Worm (Caenorhabditis elegans) whole organism, L3 larva: Measurements from ENCODE around the gene ZK669.3.

Source experiments
- ZK546.5 ChIP-seq: sonication (generic microtip); optimal IDR thresholded peaks from 2 replicates; lab custom pipeline; 2017; ENCODE audit warnings: missing biosample characterization, missing genetic modification characterization
- ama-1 ChIP-seq: fragments of 150-350 bp; optimal IDR thresholded peaks from 2 replicates; lab custom pipeline; 2018
- ceh-16 ChIP-seq: sonication (generic microtip); optimal IDR thresholded peaks from 2 replicates; lab custom pipeline; 2017; ENCODE audit warnings: missing biosample characterization, missing genetic modification characterization
- ceh-28 ChIP-seq: fragments of 150-350 bp; optimal IDR thresholded peaks from 2 replicates; lab custom pipeline; 2014; ENCODE audit warnings: missing biosample characterization, missing genetic modification reagents, missing genetic modification characterization
- ceh-9 ChIP-seq: sonication (generic microtip); optimal IDR thresholded peaks from 2 replicates; lab custom pipeline; 2018; ENCODE audit warnings: missing biosample characterization, missing genetic modification characterization
- daf-12 ChIP-seq: fragments of 150-350 bp; optimal IDR thresholded peaks from 2 replicates; lab custom pipeline; 2014; ENCODE audit warnings: missing biosample characterization, missing genetic modification reagents, missing genetic modification characterization
- egl-27 ChIP-seq: sonication (generic microtip); optimal IDR thresholded peaks from 4 replicates; lab custom pipeline; 2017; ENCODE audit warnings: missing biosample characterization, missing genetic modification reagents, missing genetic modification characterization
- elt-1 ChIP-seq: fragments of 150-350 bp; optimal IDR thresholded peaks from 2 replicates; lab custom pipeline; 2014; ENCODE audit warnings: missing biosample characterization, missing genetic modification characterization
- elt-2 ChIP-seq: sonication (generic microtip); optimal IDR thresholded peaks from 2 replicates; lab custom pipeline; 2016; ENCODE audit warnings: missing genetic modification reagents, mild to moderate bottlenecking, missing genetic modification characterization, missing compliant biosample characterization
- eor-1 ChIP-seq, 2 experiments: fragments of 150-350 bp; optimal IDR thresholded peaks; 2 replicates each; lab custom pipeline; 2014 to 2018; ENCODE audit warnings: missing biosample characterization in 2 of 2, missing genetic modification characterization in 2 of 2
- fkh-10 ChIP-seq: sonication (generic microtip); optimal IDR thresholded peaks from 2 replicates; lab custom pipeline; 2017; ENCODE audit warnings: missing biosample characterization, missing genetic modification reagents, missing genetic modification characterization
- fkh-2 ChIP-seq: fragments of 150-350 bp; optimal IDR thresholded peaks from 2 replicates; lab custom pipeline; 2014; ENCODE audit warnings: missing biosample characterization, missing genetic modification reagents, missing genetic modification characterization
- fos-1 ChIP-seq: fragments of 150-350 bp; optimal IDR thresholded peaks from 2 replicates; lab custom pipeline; 2014; ENCODE audit warnings: missing biosample characterization, missing genetic modification characterization
- hmg-11 ChIP-seq: sonication (generic microtip); optimal IDR thresholded peaks from 2 replicates; lab custom pipeline; 2016; ENCODE audit warnings: missing genetic modification characterization, missing compliant biosample characterization
- lin-15B ChIP-seq: fragments of 150-350 bp; optimal IDR thresholded peaks from 2 replicates; lab custom pipeline; 2014; ENCODE audit warnings: missing biosample characterization, missing genetic modification characterization
- lin-39 ChIP-seq: fragments of 150-350 bp; optimal IDR thresholded peaks from 2 replicates; lab custom pipeline; 2018; ENCODE audit warnings: missing biosample characterization, missing genetic modification reagents, missing genetic modification characterization
- mdl-1 ChIP-seq: fragments of 150-350 bp; optimal IDR thresholded peaks from 2 replicates; lab custom pipeline; 2014; ENCODE audit warnings: missing biosample characterization, missing genetic modification characterization
- mml-1 ChIP-seq: fragments of 150-350 bp; sonication (generic microtip); optimal IDR thresholded peaks from 3 replicates; lab custom pipeline; 2014; ENCODE audit warnings: missing biosample characterization, missing genetic modification characterization
- nfya-1 ChIP-seq: sonication (generic microtip); optimal IDR thresholded peaks from 2 replicates; lab custom pipeline; 2017; ENCODE audit warnings: missing genetic modification characterization, mild to moderate bottlenecking, missing compliant biosample characterization, antibody characterized with exemption, moderate library complexity; ENCODE audit not compliant: insufficient read depth
- nhr-11 ChIP-seq: fragments of 150-350 bp; optimal IDR thresholded peaks from 2 replicates; lab custom pipeline; 2014; ENCODE audit warnings: missing biosample characterization, missing genetic modification characterization
- nhr-12 ChIP-seq: fragments of 150-350 bp; optimal IDR thresholded peaks from 2 replicates; lab custom pipeline; 2014; ENCODE audit warnings: missing biosample characterization, missing genetic modification characterization
- nhr-23 ChIP-seq: fragments of 150-350 bp; optimal IDR thresholded peaks from 2 replicates; lab custom pipeline; 2014; ENCODE audit warnings: missing biosample characterization, missing genetic modification reagents, missing genetic modification characterization
- nhr-237 ChIP-seq: fragments of 150-350 bp; optimal IDR thresholded peaks from 2 replicates; lab custom pipeline; 2014; ENCODE audit warnings: missing biosample characterization, missing genetic modification characterization
- nhr-25 ChIP-seq: sonication (generic microtip); optimal IDR thresholded peaks from 2 replicates; lab custom pipeline; 2017; ENCODE audit warnings: missing biosample characterization, missing genetic modification characterization
- nhr-28 ChIP-seq: fragments of 150-350 bp; optimal IDR thresholded peaks from 2 replicates; lab custom pipeline; 2014; ENCODE audit warnings: missing biosample characterization, missing genetic modification characterization
- nhr-43 ChIP-seq: sonication (generic microtip); optimal IDR thresholded peaks from 2 replicates; lab custom pipeline; 2016; ENCODE audit warnings: mild to moderate bottlenecking, missing genetic modification characterization, missing compliant biosample characterization; ENCODE audit not compliant: poor library complexity, severe bottlenecking
- nhr-76 ChIP-seq: fragments of 150-350 bp; sonication (generic microtip); optimal IDR thresholded peaks from 5 replicates; lab custom pipeline; 2014; ENCODE audit warnings: missing biosample characterization, missing genetic modification characterization
- nhr-77 ChIP-seq: fragments of 150-350 bp; optimal IDR thresholded peaks from 2 replicates; lab custom pipeline; 2014; ENCODE audit warnings: missing biosample characterization, missing genetic modification characterization
- pqm-1 ChIP-seq: fragments of 150-350 bp; optimal IDR thresholded peaks from 2 replicates; lab custom pipeline; 2017; ENCODE audit warnings: missing biosample characterization, missing genetic modification characterization, inconsistent platforms
- skn-1 ChIP-seq: fragments of 150-350 bp; optimal IDR thresholded peaks from 2 replicates; lab custom pipeline; 2014; ENCODE audit warnings: missing biosample characterization, missing genetic modification characterization
- snpc-4 ChIP-seq: fragments of 150-350 bp; optimal IDR thresholded peaks from 2 replicates; lab custom pipeline; 2014; ENCODE audit warnings: missing biosample characterization, missing genetic modification characterization
- tbx-2 ChIP-seq: sonication (generic microtip); optimal IDR thresholded peaks from 2 replicates; lab custom pipeline; 2016; ENCODE audit warnings: mild to moderate bottlenecking, missing genetic modification characterization, missing compliant biosample characterization
- unc-62 ChIP-seq: fragments of 150-350 bp; sonication (generic microtip); optimal IDR thresholded peaks from 4 replicates; lab custom pipeline; 2014; ENCODE audit warnings: missing biosample characterization, missing genetic modification reagents, missing genetic modification characterization
- zag-1 ChIP-seq: fragments of 150-350 bp; optimal IDR thresholded peaks from 2 replicates; lab custom pipeline; 2014; ENCODE audit warnings: missing biosample characterization, missing genetic modification characterization
- ztf-11 ChIP-seq: fragments of 150-350 bp; optimal IDR thresholded peaks from 2 replicates; lab custom pipeline; 2014; ENCODE audit warnings: missing biosample characterization, missing genetic modification characterization

The ZK669.3 gene

ce11 chrII:7921155-7921554 is 19.8 kb upstream of the ZK669.3 start:
- TF ChIP-seq ceh-16 (no peak), fkh-10 (GFP tag; lab: Kevin White, UChicago) (peak; percentile 76)

ce11 chrII:7928600-7928999 is 12.3 kb upstream of the ZK669.3 start, which contains the start of gene spv-1:
Gene spv-1, minus strand, starts transcription at chrII:7928700.
- TF ChIP-seq skn-1 (no peak), eor-1 (tag; optimal IDR thresholded peaks at IDR 0.05; lab: Kevin White, UChicago) (no peak), nhr-25 (tag; lab: Kevin White, UChicago) (no peak), nhr-11 (tag; lab: Kevin White, UChicago) (no peak), fkh-2 (tag; lab: Kevin White, UChicago) (no peak), tbx-2 (tag; lab: Kevin White, UChicago) (no peak)
- TF ChIP-seq, all 47 proteins: peak for 0

ce11 chrII:7930671-7931070 is 10.3 kb upstream of the ZK669.3 start:
- peak; percentile 25 for TF ChIP-seq elt-1 (tag; lab: Kevin White, UChicago)
- TF ChIP-seq egl-27 (tag; lab: Kevin White, UChicago): no peak
- no peak for TF ChIP-seq elt-2 (tag; lab: Kevin White, UChicago)
- no peak for TF ChIP-seq nhr-43 (tag; lab: Kevin White, UChicago)
- TF ChIP-seq unc-62: no peak
- TF ChIP-seq daf-12 (tag; lab: Kevin White, UChicago): no peak
- no peak for TF ChIP-seq mml-1 (tag; lab: Kevin White, UChicago)
- TF ChIP-seq snpc-4: no peak
- peak; percentile 75 for TF ChIP-seq nhr-25 (tag; lab: Kevin White, UChicago)
- no peak for TF ChIP-seq skn-1

- no peak for TF ChIP-seq unc-62
- TF ChIP-seq nhr-23 (tag; lab: Kevin White, UChicago): no peak
- TF ChIP-seq ZK546.5 (tag; lab: Kevin White, UChicago): no peak
- no peak for TF ChIP-seq mml-1 (tag; lab: Kevin White, UChicago)
- no peak for TF ChIP-seq nhr-28 (tag; lab: Kevin White, UChicago)
- TF ChIP-seq ceh-28: no peak
- TF ChIP-seq zag-1 (tag; lab: Kevin White, UChicago): no peak
- TF ChIP-seq mdl-1 (tag; lab: Kevin White, UChicago): no peak
- no peak for TF ChIP-seq tbx-2 (tag; lab: Kevin White, UChicago)
- TF ChIP-seq lin-15B (tag; lab: Kevin White, UChicago): no peak
- TF ChIP-seq ztf-11 (tag; lab: Kevin White, UChicago): no peak
- no peak for TF ChIP-seq nhr-25 (tag; lab: Kevin White, UChicago)
- no peak for TF ChIP-seq nhr-12 (tag; lab: Kevin White, UChicago)
- no peak for TF ChIP-seq ama-1
- TF ChIP-seq nfya-1 (tag; lab: Kevin White, UChicago): no peak
- TF ChIP-seq eor-1 (tag; optimal IDR thresholded peaks at IDR 0.05; lab: Kevin White, UChicago): no peak
Measured at ce11 chrII:7935622-7936021, 5.3 kb upstream of the ZK669.3 start.

- TF ChIP-seq nhr-12 (tag; lab: Kevin White, UChicago) (no peak), nhr-23 (tag; lab: Kevin White, UChicago) (peak; percentile 31)
Measured at ce11 chrII:7938078-7938477, 2.9 kb upstream of the ZK669.3 start, which contains the start of gene ZK669.2. Gene ZK669.2, minus strand, starts transcription at chrII:7938178.

ce11 chrII:7944333-7944744 is 3.4 kb downstream of the ZK669.3 start:
- TF ChIP-seq fos-1 (tag; lab: Kevin White, UChicago) (no peak), egl-27 (tag; lab: Kevin White, UChicago) (no peak), nhr-77 (no peak), nhr-43 (tag; lab: Kevin White, UChicago) (no peak), elt-2 (tag; lab: Kevin White, UChicago) (peak; percentile 84), nhr-237 (tag; lab: Kevin White, UChicago) (no peak), hmg-11 (tag; lab: Kevin White, UChicago) (no peak), nhr-76 (tag; lab: Kevin White, UChicago) (no peak), snpc-4 (no peak), pqm-1 (tag; lab: Kevin White, UChicago) (peak; percentile 30), ceh-9 (tag; lab: Kevin White, UChicago) (no peak), lin-39 (no peak), eor-1 (tag; optimal IDR thresholded peaks at IDR 0.05; lab: Kevin White, UChicago) (no peak)
